Worm (Caenorhabditis elegans) whole organism, mixed stage, embryonic: ENCODE results near the gene T07D3.2.
A peak's percentile ranks its signal among the peaks of the same experiment; 100 is the strongest.

Experiments used
- bed-3 ChIP-seq: fragments of 200-800 bp; sonication (Bioruptor generic); optimal IDR thresholded peaks from 3 replicates; lab custom pipeline; 2018; ENCODE audit warnings: mild to moderate bottlenecking, missing genetic modification characterization, moderate library complexity, missing compliant biosample characterization
- blmp-1 ChIP-seq: fragments of 150-350 bp; optimal IDR thresholded peaks from 2 replicates; lab custom pipeline; 2014; ENCODE audit warnings: missing biosample characterization, missing genetic modification characterization
- ceh-39 ChIP-seq: fragments of 150-350 bp; optimal IDR thresholded peaks from 2 replicates; lab custom pipeline; 2014; ENCODE audit warnings: missing biosample characterization, missing genetic modification characterization
- ceh-43 ChIP-seq: fragments of 200-800 bp; sonication (Bioruptor generic); optimal IDR thresholded peaks from 2 replicates; lab custom pipeline; 2018; ENCODE audit warnings: mild to moderate bottlenecking, missing genetic modification characterization, moderate library complexity, missing compliant biosample characterization
- ceh-83 ChIP-seq: fragments of 200-800 bp; sonication (Bioruptor generic); optimal IDR thresholded peaks from 2 replicates; lab custom pipeline; 2018; ENCODE audit warnings: mild to moderate bottlenecking, missing genetic modification characterization, missing compliant biosample characterization
- ces-1 ChIP-seq: fragments of 150-350 bp; optimal IDR thresholded peaks from 2 replicates; lab custom pipeline; 2014; ENCODE audit warnings: missing biosample characterization, missing genetic modification reagents, missing genetic modification characterization
- cnd-1 ChIP-seq: fragments of 200-800 bp; sonication (Bioruptor generic); optimal IDR thresholded peaks from 2 replicates; lab custom pipeline; 2018; ENCODE audit warnings: mild to moderate bottlenecking, missing genetic modification characterization, missing compliant biosample characterization
- drap-1 ChIP-seq: fragments of 200-800 bp; sonication (Bioruptor generic); optimal IDR thresholded peaks from 3 replicates; lab custom pipeline; 2018; ENCODE audit warnings: mild to moderate bottlenecking, missing genetic modification characterization, missing compliant biosample characterization
- elt-1 ChIP-seq: sonication (generic microtip); optimal IDR thresholded peaks from 2 replicates; lab custom pipeline; 2017; ENCODE audit warnings: missing genetic modification characterization, mild to moderate bottlenecking, missing compliant biosample characterization, antibody characterized with exemption, moderate library complexity, borderline replicate concordance; ENCODE audit not compliant: insufficient read depth
- elt-3 ChIP-seq: fragments of 150-350 bp; optimal IDR thresholded peaks from 2 replicates; lab custom pipeline; 2014; ENCODE audit warnings: missing biosample characterization, missing genetic modification characterization
- ham-2 ChIP-seq: fragments of 200-800 bp; sonication (Bioruptor generic); optimal IDR thresholded peaks from 2 replicates; lab custom pipeline; 2018; ENCODE audit warnings: mild to moderate bottlenecking, missing genetic modification characterization, missing compliant biosample characterization
- hlh-1 ChIP-seq: fragments of 150-350 bp; optimal IDR thresholded peaks from 2 replicates; lab custom pipeline; 2014; ENCODE audit warnings: missing biosample characterization, missing genetic modification reagents, missing genetic modification characterization
- lin-13 ChIP-seq: fragments of 150-350 bp; optimal IDR thresholded peaks from 2 replicates; lab custom pipeline; 2014; ENCODE audit warnings: missing biosample characterization, missing genetic modification characterization
- lin-32 ChIP-seq: fragments of 200-800 bp; sonication (Bioruptor generic); optimal IDR thresholded peaks from 2 replicates; lab custom pipeline; 2018; ENCODE audit warnings: mild to moderate bottlenecking, missing genetic modification characterization, missing compliant biosample characterization
- lsy-2 ChIP-seq: fragments of 150-350 bp; optimal IDR thresholded peaks from 2 replicates; lab custom pipeline; 2014; ENCODE audit warnings: missing biosample characterization, missing genetic modification characterization
- mab-5 ChIP-seq: fragments of 150-350 bp; optimal IDR thresholded peaks from 2 replicates; lab custom pipeline; 2014; ENCODE audit warnings: missing biosample characterization, missing genetic modification characterization
- mep-1 ChIP-seq: fragments of 150-350 bp; optimal IDR thresholded peaks from 2 replicates; lab custom pipeline; 2017; ENCODE audit warnings: missing biosample characterization, missing genetic modification reagents, missing genetic modification characterization, inconsistent platforms
- mls-2 ChIP-seq: sonication (generic microtip); optimal IDR thresholded peaks from 2 replicates; lab custom pipeline; 2016; ENCODE audit warnings: mild to moderate bottlenecking, missing genetic modification characterization, moderate library complexity, missing compliant biosample characterization
- nhr-2 ChIP-seq: fragments of 150-350 bp; optimal IDR thresholded peaks from 2 replicates; lab custom pipeline; 2014; ENCODE audit warnings: missing biosample characterization, missing genetic modification characterization
- nhr-237 ChIP-seq: fragments of 150-350 bp; optimal IDR thresholded peaks from 2 replicates; lab custom pipeline; 2014; ENCODE audit warnings: missing biosample characterization, missing genetic modification characterization
- nhr-28 ChIP-seq: fragments of 150-350 bp; optimal IDR thresholded peaks from 2 replicates; lab custom pipeline; 2014; ENCODE audit warnings: missing biosample characterization, missing genetic modification characterization
- nhr-76 ChIP-seq: sonication (generic microtip); optimal IDR thresholded peaks from 2 replicates; lab custom pipeline; 2017; ENCODE audit warnings: missing biosample characterization, missing genetic modification characterization
- pha-4 ChIP-seq: fragments of 150-350 bp; optimal IDR thresholded peaks from 2 replicates; lab custom pipeline; 2018; ENCODE audit warnings: missing biosample characterization, missing genetic modification reagents, missing genetic modification characterization
- sem-2 ChIP-seq: fragments of 200-800 bp; sonication (Bioruptor generic); optimal IDR thresholded peaks from 2 replicates; lab custom pipeline; 2018; ENCODE audit warnings: mild to moderate bottlenecking, missing genetic modification characterization, missing compliant biosample characterization
- snpc-4 ChIP-seq: fragments of 150-350 bp; optimal IDR thresholded peaks from 2 replicates; lab custom pipeline; 2014; ENCODE audit warnings: missing biosample characterization, missing genetic modification characterization
- sptf-1 ChIP-seq: sonication (generic microtip); optimal IDR thresholded peaks from 2 replicates; lab custom pipeline; 2017; ENCODE audit warnings: mild to moderate bottlenecking, missing genetic modification characterization, moderate library complexity, missing compliant biosample characterization
- tbx-8 ChIP-seq: fragments of 200-800 bp; sonication (Bioruptor generic); optimal IDR thresholded peaks from 2 replicates; lab custom pipeline; 2018; ENCODE audit warnings: mild to moderate bottlenecking, missing genetic modification characterization, moderate library complexity, missing compliant biosample characterization
- unc-120 ChIP-seq: sonication (generic microtip); optimal IDR thresholded peaks from 2 replicates; lab custom pipeline; 2017; ENCODE audit warnings: missing genetic modification characterization, missing compliant biosample characterization; ENCODE audit not compliant: poor library complexity, severe bottlenecking
- unc-39 ChIP-seq: fragments of 150-350 bp; optimal IDR thresholded peaks from 2 replicates; lab custom pipeline; 2014; ENCODE audit warnings: missing biosample characterization, missing genetic modification characterization
- unc-62 ChIP-seq: fragments of 150-350 bp; optimal IDR thresholded peaks from 2 replicates; lab custom pipeline; 2014; ENCODE audit warnings: missing biosample characterization, missing genetic modification reagents, missing genetic modification characterization
- zip-8 ChIP-seq: fragments of 150-350 bp; optimal IDR thresholded peaks from 2 replicates; lab custom pipeline; 2014; ENCODE audit warnings: missing biosample characterization, missing genetic modification characterization
- ztf-11 ChIP-seq: fragments of 150-350 bp; optimal IDR thresholded peaks from 2 replicates; lab custom pipeline; 2014; ENCODE audit warnings: missing biosample characterization, missing genetic modification characterization

The T07D3.2 gene

ce11 chrII:869316-869715, 32.4 kb upstream of the T07D3.2 start:
- no peak for TF ChIP-seq ztf-11 (tag; lab: Kevin White, UChicago)
- no peak for TF ChIP-seq ces-1
- no peak for TF ChIP-seq snpc-4 (tag; lab: Kevin White, UChicago)
- TF ChIP-seq ceh-43, result no peak
- TF ChIP-seq drap-1 (GFP tag; lab: Kevin White, UChicago), result no peak
- TF ChIP-seq mep-1 (tag; lab: Kevin White, UChicago), result no peak
- no peak for TF ChIP-seq lin-13 (tag; lab: Kevin White, UChicago)
- no peak for TF ChIP-seq bed-3 (GFP tag; lab: Kevin White, UChicago)
- TF ChIP-seq nhr-2, result no peak
- TF ChIP-seq pha-4 (tag; lab: Kevin White, UChicago), result no peak
- no peak for TF ChIP-seq ceh-83 (GFP tag; lab: Kevin White, UChicago)
- no peak for TF ChIP-seq lin-32 (GFP tag; lab: Kevin White, UChicago)
- TF ChIP-seq nhr-28, result no peak

DNA sequence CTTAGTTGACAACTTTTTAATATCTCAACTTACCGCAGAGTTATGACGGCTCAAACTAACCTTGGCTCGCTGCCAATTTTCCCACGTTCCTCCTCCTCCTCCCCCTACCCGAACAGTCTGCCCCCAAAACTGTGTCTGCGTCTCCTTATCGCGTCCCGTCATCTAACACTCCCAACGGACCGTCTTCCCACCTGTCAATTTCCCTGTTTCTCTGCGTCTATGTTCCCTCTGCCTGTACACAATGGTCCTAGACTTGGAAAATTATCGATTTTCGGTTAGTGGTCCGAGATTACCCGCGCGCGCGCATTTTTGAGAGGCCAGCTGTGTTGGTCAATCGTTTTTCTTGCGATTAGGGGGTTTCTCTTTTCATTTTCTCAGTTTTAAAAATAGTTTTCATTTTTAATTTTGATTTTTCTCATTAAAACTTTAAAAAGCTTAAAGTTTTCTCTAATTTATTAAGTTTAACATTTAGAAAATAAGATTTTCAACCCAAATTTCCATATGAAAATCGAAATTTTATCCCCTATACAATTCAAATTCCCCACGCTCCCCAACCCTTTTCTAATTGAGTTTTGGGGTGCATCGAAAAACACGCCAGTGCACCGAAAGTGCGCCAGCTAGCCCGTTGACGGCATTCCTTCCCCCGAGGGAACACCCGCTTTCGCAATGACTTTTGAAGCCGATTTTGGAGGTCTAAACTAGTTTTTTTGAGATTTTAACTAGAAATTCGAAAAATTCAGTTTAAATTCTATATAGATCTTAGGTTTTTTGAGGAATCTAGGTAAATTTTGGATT, 28.5 kb upstream of the T07D3.2 start, which contains the start of gene alg-2:
Gene alg-2, plus strand, starts transcription at position 220 of the 795 bp plus-strand sequence.
- peak; percentile 96 for TF ChIP-seq ceh-39 (tag; lab: Kevin White, UChicago)
- peak; percentile 92 for TF ChIP-seq lin-32 (GFP tag; lab: Kevin White, UChicago)
- TF ChIP-seq hlh-1, result peak; percentile 32
- no peak for TF ChIP-seq elt-3 (tag; lab: Kevin White, UChicago)
- TF ChIP-seq ceh-83 (GFP tag; lab: Kevin White, UChicago), result no peak
- TF ChIP-seq zip-8 (tag; lab: Kevin White, UChicago), result no peak
- TF ChIP-seq unc-62 (GFP tag; lab: Kevin White, UChicago), result peak; percentile 48
- TF ChIP-seq nhr-28, result no peak
- peak; percentile 76 for TF ChIP-seq cnd-1
- TF ChIP-seq mab-5 (tag; lab: Kevin White, UChicago), result no peak
- peak; percentile 19 for TF ChIP-seq lin-13 (tag; lab: Kevin White, UChicago)
- TF ChIP-seq nhr-2, result peak; percentile 71
- TF ChIP-seq unc-39 (tag; lab: Kevin White, UChicago), result no peak
- TF ChIP-seq sem-2, result no peak
- peak; percentile 56 for TF ChIP-seq sptf-1 (tag; lab: Kevin White, UChicago)
- TF ChIP-seq ceh-43, result peak; percentile 43
- peak; percentile 93 for TF ChIP-seq elt-1 (tag; lab: Kevin White, UChicago)
- peak; percentile 75 for TF ChIP-seq ces-1
- no peak for TF ChIP-seq nhr-76 (tag; lab: Kevin White, UChicago)
- no peak for TF ChIP-seq ztf-11 (tag; lab: Kevin White, UChicago)
- TF ChIP-seq ham-2 (GFP tag; lab: Kevin White, UChicago), result peak; percentile 63
- TF ChIP-seq nhr-237 (tag; lab: Kevin White, UChicago), result no peak
- TF ChIP-seq lsy-2 (tag; lab: Kevin White, UChicago), result no peak
- peak; percentile 27 for TF ChIP-seq mls-2 (tag; lab: Kevin White, UChicago)
- TF ChIP-seq blmp-1 (tag; lab: Kevin White, UChicago), result no peak
- peak; percentile 28 for TF ChIP-seq unc-120

ce11 chrII:875739-876138, 26.0 kb upstream of the T07D3.2 start:
- TF ChIP-seq ceh-43, result no peak

- TF ChIP-seq lin-32 (GFP tag; lab: Kevin White, UChicago) (no peak), lsy-2 (tag; lab: Kevin White, UChicago) (no peak), lin-13 (tag; lab: Kevin White, UChicago) (no peak), ceh-83 (GFP tag; lab: Kevin White, UChicago) (no peak)
- TF ChIP-seq, all 35 proteins: peak for 0
Observed at ce11 chrII:880666-881226, 21.0 kb upstream of the T07D3.2 start.

DNA sequence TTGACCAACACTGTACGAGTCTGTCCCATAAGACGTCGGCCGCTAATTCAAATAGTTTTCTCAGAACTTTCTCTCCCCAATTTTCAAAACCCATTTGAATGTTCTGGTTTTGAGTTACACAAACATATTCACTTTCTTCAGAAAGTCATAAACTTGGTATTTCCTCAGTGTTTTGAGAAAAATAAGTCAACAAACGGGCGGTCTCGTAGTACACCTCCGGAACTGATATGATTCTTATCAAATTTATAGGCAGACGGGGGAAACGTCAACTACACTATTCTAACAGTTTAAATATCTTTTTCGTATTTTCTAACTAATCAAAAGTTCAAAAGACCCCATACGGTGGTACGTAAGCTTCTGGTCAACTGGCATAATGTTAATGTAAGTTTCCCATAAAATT, 17.5 kb upstream of the T07D3.2 start:
- TF ChIP-seq lsy-2 (tag; lab: Kevin White, UChicago), result no peak
- TF ChIP-seq zip-8 (tag; lab: Kevin White, UChicago), result no peak
- no peak for TF ChIP-seq hlh-1
- TF ChIP-seq nhr-2, result no peak
- TF ChIP-seq tbx-8 (GFP tag; lab: Kevin White, UChicago), result no peak
- TF ChIP-seq unc-62 (GFP tag; lab: Kevin White, UChicago), result no peak
- TF ChIP-seq snpc-4 (tag; lab: Kevin White, UChicago), result no peak
- TF ChIP-seq sem-2, result no peak
- no peak for TF ChIP-seq ceh-39 (tag; lab: Kevin White, UChicago)
- no peak for TF ChIP-seq ces-1
- no peak for TF ChIP-seq unc-39 (tag; lab: Kevin White, UChicago)
- TF ChIP-seq ham-2 (GFP tag; lab: Kevin White, UChicago), result no peak
- TF ChIP-seq mep-1 (tag; lab: Kevin White, UChicago), result no peak
- no peak for TF ChIP-seq nhr-76 (tag; lab: Kevin White, UChicago)
- TF ChIP-seq, all 35 proteins: peak for 0
